Worm (Caenorhabditis elegans): ENCODE measurements around the gene C03B1.3.
"Not testable (repeated sequence)": the region's sequence is repeated elsewhere in the genome, so short reads cannot be mapped to it uniquely, and the experiment has no call there.

ce11 chrX:6324124-6324893, 41.5 kb upstream of the C03B1.3 start:
- not testable (repeated sequence) for TF ChIP-seq ces-1 (GFP tag; optimal IDR thresholded peaks at IDR 0.05); pha-4 (GFP tag; IDR thresholded peaks at IDR 0.05); pha-4 (tag; optimal IDR thresholded peaks at IDR 0.05); ama-1 (optimal IDR thresholded peaks at IDR 0.05)

All from whole organism, L4 larva.